Worm (Caenorhabditis elegans): Measurements from ENCODE around the gene C15H11.13.

Gene C15H11.13

ce11 chrV:14351629-14352028 lies 43.2 kb upstream of the C15H11.13 start, which contains the start of gene vha-13:
Gene vha-13, plus strand, starts transcription at chrV:14351709.
- TF ChIP-seq lin-15B (tag; optimal IDR thresholded peaks at IDR 0.05) = no peak
- TF ChIP-seq zag-1 (tag; optimal IDR thresholded peaks at IDR 0.05) = no peak
- TF ChIP-seq lin-39 (tag; optimal IDR thresholded peaks at IDR 0.05) = no peak
- TF ChIP-seq R02D3.7 (tag; optimal IDR thresholded peaks at IDR 0.05) = no peak
- TF ChIP-seq nfya-1 (tag; optimal IDR thresholded peaks at IDR 0.05; ENCODE audit: insufficient read depth) = no peak
- no peak for TF ChIP-seq mdl-1 (tag; optimal IDR thresholded peaks at IDR 0.05)
- no peak for TF ChIP-seq nhr-67 (tag; optimal IDR thresholded peaks at IDR 0.05)
- TF ChIP-seq nhr-11 (tag; optimal IDR thresholded peaks at IDR 0.05) = no peak
- no peak for TF ChIP-seq nhr-77 (tag; optimal IDR thresholded peaks at IDR 0.05)
- TF ChIP-seq sea-2 (GFP tag; optimal IDR thresholded peaks at IDR 0.05) = no peak
- TF ChIP-seq jun-1 (tag; optimal IDR thresholded peaks at IDR 0.05) = no peak
- TF ChIP-seq snpc-4 (tag; optimal IDR thresholded peaks at IDR 0.05) = no peak
- TF ChIP-seq ceh-28 (tag; optimal IDR thresholded peaks at IDR 0.05) = no peak
- no peak for TF ChIP-seq unc-62 (GFP tag; optimal IDR thresholded peaks at IDR 0.05)
- no peak for TF ChIP-seq tbx-2 (tag; optimal IDR thresholded peaks at IDR 0.05)

DNA sequence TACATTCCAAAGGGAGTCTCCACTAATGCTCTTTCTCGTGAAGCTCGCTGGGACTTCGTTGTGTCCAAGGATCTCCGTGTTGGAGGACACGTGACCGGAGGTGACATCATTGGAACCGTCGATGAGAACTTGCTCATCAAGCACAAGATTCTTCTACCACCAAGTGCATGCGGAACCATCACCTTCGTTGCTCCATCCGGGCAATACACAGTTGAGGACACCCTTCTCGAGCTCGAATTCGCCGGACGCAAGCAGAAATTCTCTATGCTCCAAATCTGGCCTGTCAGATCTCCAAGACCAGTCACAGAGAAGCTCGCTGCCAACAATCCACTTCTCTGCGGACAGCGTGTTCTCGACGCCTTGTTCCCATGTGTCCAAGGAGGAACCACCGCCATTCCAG lies 42.8 kb upstream of the C15H11.13 start:
- TF ChIP-seq ama-1 (optimal IDR thresholded peaks at IDR 0.05) = no peak
- TF ChIP-seq elt-3 (tag; optimal IDR thresholded peaks at IDR 0.05) = no peak
- TF ChIP-seq nhr-76 (tag; optimal IDR thresholded peaks at IDR 0.05) = no peak
- no peak for TF ChIP-seq elt-2 (tag; optimal IDR thresholded peaks at IDR 0.05)
- no peak for TF ChIP-seq elt-1 (tag; optimal IDR thresholded peaks at IDR 0.05)
- no peak for TF ChIP-seq nhr-237 (tag; optimal IDR thresholded peaks at IDR 0.05)
- no peak for TF ChIP-seq unc-62 (GFP tag; optimal IDR thresholded peaks at IDR 0.05)

- TF ChIP-seq nhr-77 (tag; optimal IDR thresholded peaks at IDR 0.05) (peak; percentile 65), nhr-25 (tag; optimal IDR thresholded peaks at IDR 0.05) (peak; percentile 49), mml-1 (tag; optimal IDR thresholded peaks at IDR 0.05) (no peak), nhr-76 (tag; optimal IDR thresholded peaks at IDR 0.05) (no peak), elt-3 (tag; optimal IDR thresholded peaks at IDR 0.05) (peak in 1 of 3 experiments; percentile 57), tbx-2 (tag; optimal IDR thresholded peaks at IDR 0.05) (peak; percentile 53), pqm-1 (tag; optimal IDR thresholded peaks at IDR 0.05) (peak; percentile 39), aly-2 (tag; optimal IDR thresholded peaks at IDR 0.05) (peak; percentile 95), pha-4 (tag; optimal IDR thresholded peaks at IDR 0.05) (no peak), ama-1 (optimal IDR thresholded peaks at IDR 0.05) (peak; percentile 66), fkh-2 (tag; optimal IDR thresholded peaks at IDR 0.05) (no peak), ceh-82 (tag; optimal IDR thresholded peaks at IDR 0.05) (peak; percentile 9), nhr-43 (tag; optimal IDR thresholded peaks at IDR 0.05; ENCODE audit: poor library complexity, severe bottlenecking) (peak; percentile 69), jun-1 (tag; optimal IDR thresholded peaks at IDR 0.05) (peak; percentile 41), fkh-10 (GFP tag; optimal IDR thresholded peaks at IDR 0.05) (no peak), elt-2 (tag; optimal IDR thresholded peaks at IDR 0.05) (peak; percentile 48), lsy-12 (tag; optimal IDR thresholded peaks at IDR 0.05) (peak; percentile 40), skn-1 (tag; optimal IDR thresholded peaks at IDR 0.05) (no peak), lin-15B (tag; optimal IDR thresholded peaks at IDR 0.05) (no peak)
These were observed 40.5 kb upstream of the C15H11.13 start, which contains the start of gene Y49A3A.3 for ce11 chrV:14354258-14354877. Gene Y49A3A.3, plus strand, starts transcription at chrV:14354410.

- peak; percentile 72 for TF ChIP-seq R02D3.7 (tag; optimal IDR thresholded peaks at IDR 0.05)
- TF ChIP-seq nhr-77 (tag; optimal IDR thresholded peaks at IDR 0.05) = peak; percentile 14
- TF ChIP-seq elt-3 (tag; optimal IDR thresholded peaks at IDR 0.05) = no peak
- peak; percentile 77 for TF ChIP-seq lsy-12 (tag; optimal IDR thresholded peaks at IDR 0.05)
- TF ChIP-seq nhr-11 (tag; optimal IDR thresholded peaks at IDR 0.05) = no peak
- no peak for TF ChIP-seq nhr-237 (tag; optimal IDR thresholded peaks at IDR 0.05)
- TF ChIP-seq ceh-16 (tag; optimal IDR thresholded peaks at IDR 0.05) = no peak
- no peak for TF ChIP-seq nhr-28 (tag; optimal IDR thresholded peaks at IDR 0.05)
- TF ChIP-seq elt-1 (tag; optimal IDR thresholded peaks at IDR 0.05) = no peak
- TF ChIP-seq snpc-4 (tag; optimal IDR thresholded peaks at IDR 0.05) = peak; percentile 86
- peak; percentile 26 for TF ChIP-seq ceh-82 (tag; optimal IDR thresholded peaks at IDR 0.05)
- TF ChIP-seq aly-2 (tag; optimal IDR thresholded peaks at IDR 0.05) = no peak
- peak; percentile 28 for TF ChIP-seq lin-39 (tag; optimal IDR thresholded peaks at IDR 0.05)
- no peak for TF ChIP-seq fkh-2 (tag; optimal IDR thresholded peaks at IDR 0.05)
- no peak for TF ChIP-seq egl-27 (tag; optimal IDR thresholded peaks at IDR 0.05)
- no peak for TF ChIP-seq zag-1 (tag; optimal IDR thresholded peaks at IDR 0.05)
- TF ChIP-seq tbx-2 (tag; optimal IDR thresholded peaks at IDR 0.05) = peak; percentile 69
- peak; percentile 41 for TF ChIP-seq hmg-11 (tag; optimal IDR thresholded peaks at IDR 0.05)
- TF ChIP-seq ztf-11 (tag; optimal IDR thresholded peaks at IDR 0.05) = no peak
- TF ChIP-seq nhr-43 (tag; optimal IDR thresholded peaks at IDR 0.05; ENCODE audit: poor library complexity, severe bottlenecking) = peak; percentile 76
- TF ChIP-seq ceh-28 (tag; optimal IDR thresholded peaks at IDR 0.05) = peak; percentile 68
- peak; percentile 87 for TF ChIP-seq egl-5 (tag; optimal IDR thresholded peaks at IDR 0.05)
- no peak for TF ChIP-seq ztf-4 (tag; optimal IDR thresholded peaks at IDR 0.05)
- no peak for TF ChIP-seq pqm-1 (tag; optimal IDR thresholded peaks at IDR 0.05)
- peak; percentile 40 for TF ChIP-seq elt-2 (tag; optimal IDR thresholded peaks at IDR 0.05)
- no peak for TF ChIP-seq nhr-67 (tag; optimal IDR thresholded peaks at IDR 0.05)
- TF ChIP-seq unc-62 (GFP tag; optimal IDR thresholded peaks at IDR 0.05) = no peak
- peak; percentile 91 for TF ChIP-seq nhr-23 (tag; optimal IDR thresholded peaks at IDR 0.05)
- no peak for TF ChIP-seq skn-1 (tag; optimal IDR thresholded peaks at IDR 0.05)
- TF ChIP-seq nhr-12 (tag; optimal IDR thresholded peaks at IDR 0.05) = no peak
- TF ChIP-seq unc-39 (tag; optimal IDR thresholded peaks at IDR 0.05) = no peak
- TF ChIP-seq ama-1 (optimal IDR thresholded peaks at IDR 0.05) = no peak
These were observed 39.0 kb upstream of the C15H11.13 start, which contains the start of gene cyn-1 for ce11 chrV:14355738-14356368. Gene cyn-1, plus strand, starts transcription at chrV:14356076.

All from whole organism, L3 larva.